Fruit fly (Drosophila melanogaster) Kc167 (cell line): ENCODE measurements around the gene CG34404.

ENCODE experiments used
- Myc ChIP-seq: fragments of >200 bp; optimal IDR thresholded peaks from 2 replicates; lab custom pipeline; 2017; ENCODE audit warnings: missing external identifiers
- Sin3A ChIP-seq: fragments of >200 bp; optimal IDR thresholded peaks from 2 replicates; lab custom pipeline; 2018; ENCODE audit warnings: missing external identifiers
- h ChIP-seq: fragments of >200 bp; optimal IDR thresholded peaks from 3 replicates; lab custom pipeline; 2018; ENCODE audit warnings: missing external identifiers
- insv ChIP-seq: fragments of >200 bp; optimal IDR thresholded peaks from 3 replicates; lab custom pipeline; 2018; ENCODE audit warnings: missing external identifiers
- psq ChIP-seq: fragments of >200 bp; optimal IDR thresholded peaks from 2 replicates; lab custom pipeline; 2017; ENCODE audit warnings: missing external identifiers
- ttk ChIP-seq: sonication (Bioruptor generic); optimal IDR thresholded peaks from 2 replicates; lab custom pipeline; 2017; ENCODE audit warnings: missing external identifiers

The CG34404 gene

dm6 chr3R:15367477-15367876 is at the start of gene CG34404:
CG34404 (minus strand) TSS chr3R:15367665.
- TF ChIP-seq Myc (lab: Kevin White, UChicago) (no peak), psq (no peak), insv (lab: Kevin White, UChicago) (no peak), ttk (lab: Kevin White, UChicago) (no peak), Sin3A (no peak), h (no peak)

DNA sequence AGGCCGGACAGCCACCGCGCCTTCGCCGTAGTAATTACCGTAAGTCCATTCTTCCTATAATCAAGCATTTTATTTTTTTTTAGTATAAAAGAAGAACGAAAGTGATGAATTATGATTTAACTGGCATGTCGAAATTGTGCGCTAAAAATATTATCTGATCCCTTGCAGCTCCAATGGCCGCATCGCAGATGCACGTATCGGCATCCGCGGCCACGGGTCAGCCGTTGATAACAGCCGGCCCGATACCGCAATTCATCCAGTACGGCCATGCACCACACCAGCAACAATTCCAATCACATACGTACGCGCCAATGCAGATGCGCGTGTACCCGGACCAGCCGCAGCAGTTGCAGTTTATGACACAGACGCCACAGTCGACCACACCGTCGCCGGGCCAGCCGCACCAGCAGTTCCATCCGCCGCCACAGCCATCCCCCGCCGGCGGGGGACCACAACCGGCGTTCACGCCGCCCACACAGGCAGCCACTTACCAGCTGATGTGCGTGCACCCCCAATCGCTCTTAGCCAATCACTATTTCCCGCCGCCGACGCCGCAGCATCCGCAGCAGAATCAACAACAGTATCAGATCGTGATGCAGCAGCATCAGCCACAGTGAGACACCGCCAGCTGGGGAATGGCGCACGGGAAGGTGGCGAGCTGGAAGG is 47.6 kb upstream of the CG34404 start:
- no peak for TF ChIP-seq Sin3A
- TF ChIP-seq Myc (lab: Kevin White, UChicago), result no peak
- TF ChIP-seq h, result no peak
- TF ChIP-seq ttk (lab: Kevin White, UChicago), result no peak
- no peak for TF ChIP-seq psq
- TF ChIP-seq insv (lab: Kevin White, UChicago), result no peak

DNA sequence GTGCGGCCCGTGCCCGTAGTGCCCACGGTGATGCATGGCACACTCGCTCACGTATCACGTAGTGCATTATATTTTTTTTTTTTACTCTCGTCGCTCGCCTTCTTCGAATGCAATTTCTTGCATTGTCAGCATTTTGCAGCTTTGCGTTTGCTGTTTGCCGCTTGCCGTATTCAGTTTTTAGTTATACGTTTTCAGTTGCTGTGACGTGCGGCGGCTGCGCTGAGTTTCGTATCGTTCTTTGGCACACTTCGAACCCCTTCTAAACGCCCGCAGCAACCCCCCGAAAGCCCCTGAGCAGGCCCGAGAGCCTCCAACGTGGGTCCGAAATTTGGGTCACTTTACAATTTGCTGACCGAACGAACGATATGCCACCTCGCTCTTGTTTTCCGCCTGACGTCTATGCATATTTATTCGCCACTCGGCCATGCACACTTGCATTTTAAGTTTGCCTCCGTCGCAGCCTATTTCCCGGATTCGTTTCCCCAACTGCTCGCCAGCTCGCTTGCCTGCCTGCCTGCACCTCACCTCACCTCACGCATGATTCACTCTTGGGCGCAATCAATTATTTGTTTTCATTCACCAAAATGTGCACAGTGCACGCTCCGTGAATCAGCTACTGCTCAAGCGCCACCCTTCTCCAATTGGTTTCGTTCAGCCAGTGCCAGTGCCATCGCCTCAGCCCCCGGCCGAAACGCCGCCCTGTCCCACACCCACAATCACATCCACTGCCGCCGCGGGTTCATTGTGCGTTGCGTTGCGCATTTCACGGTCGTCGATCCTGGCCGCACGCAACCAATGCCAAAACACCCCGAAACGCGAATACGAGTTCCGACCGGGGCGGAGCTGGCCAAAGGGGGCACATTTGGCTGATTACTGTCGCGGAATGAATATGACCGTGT is 43.5 kb upstream of the CG34404 start:
- TF ChIP-seq Sin3A, result no peak
- no peak for TF ChIP-seq insv (lab: Kevin White, UChicago)
- no peak for TF ChIP-seq h
- no peak for TF ChIP-seq Myc (lab: Kevin White, UChicago)
- no peak for TF ChIP-seq psq
- TF ChIP-seq ttk (lab: Kevin White, UChicago), result no peak

DNA sequence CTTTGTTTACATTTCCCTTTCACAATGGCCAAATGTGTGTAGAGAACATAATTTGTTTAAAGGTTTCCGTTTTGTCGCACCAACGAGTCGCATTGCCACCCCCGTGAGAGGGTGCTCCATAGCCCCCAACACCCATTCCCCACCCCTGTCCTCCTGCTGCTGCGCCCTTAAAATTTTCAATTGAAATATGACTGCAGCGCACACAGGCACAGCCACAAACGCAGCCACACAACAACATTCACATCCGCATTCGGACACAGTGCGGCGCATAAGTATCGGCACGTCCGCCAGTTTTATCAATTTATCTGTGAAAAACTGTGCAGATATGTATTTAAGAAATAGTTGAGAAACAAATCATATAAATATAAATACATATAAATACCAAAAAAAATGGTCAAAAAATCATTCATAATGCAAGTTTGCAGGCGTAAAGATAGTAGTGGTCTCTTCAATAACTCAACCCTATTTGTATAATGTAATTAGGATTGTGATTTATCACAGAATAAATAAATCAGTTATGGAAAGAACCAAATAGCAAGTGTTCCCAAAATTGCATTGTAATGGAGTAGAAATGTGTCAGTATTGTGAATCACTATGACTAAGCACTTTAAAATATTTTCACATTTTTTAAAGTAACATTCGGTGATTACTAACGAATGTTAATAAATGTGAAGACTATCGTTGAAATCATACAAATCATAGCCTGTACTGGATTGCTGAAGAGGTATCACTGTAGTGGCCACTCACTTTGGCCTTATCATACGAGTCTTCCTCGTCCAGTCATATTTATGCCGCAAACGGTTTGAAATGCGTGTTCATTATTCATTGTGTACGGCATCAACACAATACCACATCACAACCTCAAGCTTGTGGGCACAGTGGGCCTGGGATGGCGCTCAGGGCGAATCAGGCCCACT is 42.6 kb upstream of the CG34404 start:
- TF ChIP-seq insv (lab: Kevin White, UChicago) (no peak), ttk (lab: Kevin White, UChicago) (no peak), psq (no peak), Sin3A (no peak), Myc (lab: Kevin White, UChicago) (no peak), h (no peak)

DNA sequence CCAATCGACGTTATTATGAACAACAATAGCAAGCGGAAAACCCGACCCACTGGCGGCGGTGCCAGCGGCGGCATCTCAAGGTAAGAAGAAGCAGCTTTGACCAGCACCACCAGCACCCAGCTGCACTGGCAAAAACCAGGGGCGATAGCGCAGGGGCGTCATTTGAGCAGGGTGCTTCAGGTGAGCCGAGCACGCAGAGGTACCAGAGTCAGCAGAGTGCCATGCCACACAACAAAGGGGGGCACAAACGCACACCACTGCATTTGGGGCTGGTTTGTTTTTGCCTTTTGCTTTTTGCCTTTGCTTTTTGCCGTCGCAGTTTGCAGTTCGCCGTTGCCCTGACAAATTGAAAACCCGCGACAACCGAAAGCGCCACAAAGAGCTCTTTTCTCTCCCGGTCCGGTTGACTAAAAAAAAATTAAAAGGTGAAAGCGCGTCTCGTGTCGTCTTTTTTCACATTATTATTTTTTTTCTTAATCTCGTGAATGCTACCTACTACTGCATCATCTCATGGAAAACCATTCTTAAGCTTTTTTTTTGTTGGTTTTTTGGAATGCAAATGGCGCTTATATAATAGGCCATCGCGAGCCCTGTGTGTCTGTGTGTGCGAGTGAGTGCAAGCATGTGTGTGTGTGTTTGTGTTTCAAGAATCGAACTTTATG is 41.8 kb upstream of the CG34404 start:
- TF ChIP-seq insv (lab: Kevin White, UChicago), result no peak
- TF ChIP-seq Sin3A, result no peak
- no peak for TF ChIP-seq Myc (lab: Kevin White, UChicago)
- TF ChIP-seq ttk (lab: Kevin White, UChicago), result no peak
- TF ChIP-seq psq, result no peak
- TF ChIP-seq h, result no peak

- no peak for TF ChIP-seq h
- no peak for TF ChIP-seq insv (lab: Kevin White, UChicago)
- TF ChIP-seq Sin3A, result no peak
- peak; percentile 90 for TF ChIP-seq psq
Observed at dm6 chr3R:15408131-15408731, 40.8 kb upstream of the CG34404 start, which contains the start of gene Atx2. Atx2 (plus strand) TSS chr3R:15408423.

DNA sequence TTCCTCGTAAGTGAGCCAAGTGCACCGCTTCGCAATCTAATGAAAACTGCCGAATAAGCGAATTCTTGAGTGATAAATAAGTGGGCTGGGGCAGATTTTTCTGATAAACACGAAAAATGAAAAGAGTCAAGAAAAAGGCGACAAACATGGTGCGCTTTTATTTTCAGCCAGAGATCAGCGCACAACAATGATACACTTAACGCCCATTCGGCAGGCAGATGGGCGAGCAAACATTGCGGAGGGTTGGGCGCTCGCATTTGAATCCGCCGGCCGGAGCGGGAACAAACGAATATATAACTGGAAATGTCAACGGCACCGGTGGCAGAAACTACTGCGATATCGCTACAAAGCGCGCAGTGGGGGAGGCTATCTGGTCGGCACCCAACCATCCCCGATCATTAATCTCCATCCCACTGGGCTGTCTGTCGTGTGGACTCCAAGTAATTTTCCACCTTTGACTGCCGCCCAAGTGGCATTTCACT is 39.6 kb upstream of the CG34404 start, which contains the start of gene CG6125:
Gene CG6125, minus strand, starts transcription at position 51 of the 482 bp plus-strand sequence.
- TF ChIP-seq h (no peak), Sin3A (no peak), psq (no peak), insv (lab: Kevin White, UChicago) (no peak), Myc (lab: Kevin White, UChicago) (no peak), ttk (lab: Kevin White, UChicago) (no peak)

DNA sequence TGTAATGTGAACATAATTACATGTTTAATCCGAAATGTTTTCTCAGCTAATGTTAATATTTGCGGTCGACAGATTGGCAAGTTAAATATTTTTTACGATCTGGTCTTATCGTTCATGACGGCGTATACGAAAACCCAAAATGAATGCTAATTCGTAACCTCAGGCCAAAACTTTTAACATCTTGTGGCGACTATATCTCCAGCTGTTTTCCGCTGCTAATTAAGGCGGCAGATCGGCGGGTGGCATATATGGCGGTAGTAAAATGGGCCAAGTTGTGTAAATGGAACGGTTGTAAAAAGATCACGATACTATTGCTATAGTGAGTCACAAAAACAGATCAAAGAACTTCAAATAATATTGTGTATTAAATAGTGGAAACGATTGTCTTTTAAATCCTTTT is 38.9 kb upstream of the CG34404 start:
- TF ChIP-seq Myc (lab: Kevin White, UChicago) (no peak), ttk (lab: Kevin White, UChicago) (no peak), psq (no peak), Sin3A (no peak), insv (lab: Kevin White, UChicago) (no peak), h (no peak)

DNA sequence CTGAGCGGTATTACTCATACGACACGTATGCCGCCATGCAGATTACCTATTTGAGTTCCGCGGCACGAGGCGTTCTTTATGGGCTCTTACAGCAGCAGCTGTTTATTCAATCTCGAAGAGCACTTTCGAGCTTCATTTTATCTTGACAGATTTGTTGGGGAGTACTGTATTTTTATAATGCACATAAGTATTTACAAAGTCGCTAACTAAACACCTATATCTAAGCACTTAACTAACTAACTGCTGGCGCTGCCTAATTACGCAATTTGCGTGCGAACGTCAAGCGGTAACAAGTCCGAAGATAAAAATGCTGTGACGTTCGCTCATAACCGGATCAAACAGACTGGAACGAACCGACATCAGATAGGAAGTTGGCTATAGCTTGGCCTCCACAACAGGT is 35.2 kb upstream of the CG34404 start:
- TF ChIP-seq insv (lab: Kevin White, UChicago), result no peak
- no peak for TF ChIP-seq h
- no peak for TF ChIP-seq psq
- no peak for TF ChIP-seq Myc (lab: Kevin White, UChicago)
- TF ChIP-seq ttk (lab: Kevin White, UChicago), result no peak
- no peak for TF ChIP-seq Sin3A

DNA sequence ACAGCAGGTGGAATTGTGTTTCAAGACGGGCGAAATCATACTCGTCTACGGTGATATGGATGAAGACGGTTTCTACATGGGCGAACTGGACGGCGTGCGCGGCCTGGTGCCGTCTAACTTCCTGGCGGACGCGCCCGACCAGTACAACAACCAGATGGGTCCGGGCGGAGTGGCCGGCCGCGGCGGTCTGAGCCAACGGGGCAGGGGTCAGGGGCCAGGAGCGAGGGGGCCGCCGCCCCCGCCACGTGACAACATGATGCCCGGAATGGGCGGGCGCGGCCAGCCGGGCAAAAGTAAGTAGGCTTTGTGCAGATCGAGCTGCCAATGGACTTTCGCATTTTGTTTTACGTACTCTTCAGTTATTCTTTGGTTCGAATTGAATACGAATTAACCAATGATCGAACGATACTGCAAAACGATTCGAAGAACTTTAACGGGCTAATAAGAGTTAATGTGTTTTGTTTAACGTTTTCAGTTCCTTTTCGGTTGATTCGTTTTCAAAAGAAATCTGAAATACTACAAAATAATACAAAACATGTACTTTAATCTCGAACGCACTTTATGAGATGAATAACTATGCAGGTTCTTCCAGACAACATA is 25.8 kb upstream of the CG34404 start:
- TF ChIP-seq insv (lab: Kevin White, UChicago) (no peak), ttk (lab: Kevin White, UChicago) (no peak), psq (no peak), Sin3A (no peak), Myc (lab: Kevin White, UChicago) (no peak), h (no peak)

dm6 chr3R:15382851-15383250 is 15.4 kb upstream of the CG34404 start, which contains the start of gene h-cup:
h-cup (minus strand) TSS chr3R:15382951.
- TF ChIP-seq psq, result no peak
- no peak for TF ChIP-seq ttk (lab: Kevin White, UChicago)
- TF ChIP-seq h, result no peak
- no peak for TF ChIP-seq insv (lab: Kevin White, UChicago)
- no peak for TF ChIP-seq Sin3A
- TF ChIP-seq Myc (lab: Kevin White, UChicago), result no peak
